Worm (Caenorhabditis elegans): ENCODE measurements around the gene pfk-1.1.
"Not testable (repeated sequence)": the region's sequence is repeated elsewhere in the genome, so short reads cannot be mapped to it uniquely, and the experiment has no call there.

The pfk-1.1 gene

DNA sequence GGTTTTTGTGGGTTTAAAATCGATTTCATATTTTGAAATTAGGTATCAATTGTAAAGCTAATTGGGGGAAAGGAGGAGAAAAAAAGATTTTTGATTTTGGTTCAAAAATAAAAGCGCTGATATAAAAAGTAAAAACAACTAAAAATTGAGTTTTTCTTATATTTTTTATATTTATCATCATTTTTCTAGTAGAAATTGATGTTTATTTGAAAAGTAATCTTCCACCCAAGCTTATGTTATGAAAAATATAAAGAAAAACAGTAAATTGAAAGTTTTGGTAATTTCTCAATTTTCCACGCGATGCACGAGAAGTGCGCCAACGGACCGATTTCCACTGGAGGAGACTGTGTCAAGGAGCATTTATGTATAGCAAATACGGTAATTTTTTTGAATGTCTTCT lies 46.4 kb upstream of the pfk-1.1 start, which contains the start of gene B0410.1:
Gene B0410.1 (plus strand): TSS at position 301 of the 400 bp plus-strand sequence.
- TF ChIP-seq unc-39, dmd-4, elt-1 (tag; optimal IDR thresholded peaks at IDR 0.05): not testable (repeated sequence)

DNA sequence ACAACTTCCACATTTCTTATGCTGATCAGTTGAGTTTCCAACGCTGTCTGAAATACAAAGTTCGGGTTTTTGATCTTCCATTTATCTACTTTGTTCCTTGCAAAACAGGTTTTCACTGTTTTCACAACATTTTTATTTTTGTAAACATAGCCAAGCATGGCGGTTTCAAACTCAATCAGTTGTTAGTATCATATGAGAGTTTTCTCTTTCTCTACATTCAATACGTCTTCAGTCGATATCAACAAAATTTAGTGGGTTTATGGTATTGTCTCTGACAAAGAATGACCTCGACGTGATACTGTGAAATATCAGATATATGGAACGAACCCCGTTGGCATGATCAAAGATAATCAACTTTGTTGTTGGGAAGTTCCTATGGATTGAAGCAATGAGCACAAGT lies 45.0 kb upstream of the pfk-1.1 start:
- no peak for TF ChIP-seq ama-1 (optimal IDR thresholded peaks at IDR 0.05)
- TF ChIP-seq F13H6.1 (tag; optimal IDR thresholded peaks at IDR 0.05): no peak
- peak; percentile 46 for TF ChIP-seq blmp-1 (tag; optimal IDR thresholded peaks at IDR 0.05; ENCODE audit: insufficient read depth)
- TF ChIP-seq C34F6.9 (tag; optimal IDR thresholded peaks at IDR 0.05): no peak
- TF ChIP-seq nhr-25 (tag; optimal IDR thresholded peaks at IDR 0.05): peak; percentile 47
- TF ChIP-seq sma-9 (GFP tag; optimal IDR thresholded peaks at IDR 0.05): peak; percentile 13
- no peak for TF ChIP-seq sma-9 (tag; optimal IDR thresholded peaks at IDR 0.05)
- TF ChIP-seq lin-39 (tag; optimal IDR thresholded peaks at IDR 0.05): no peak
- TF ChIP-seq ZK546.5 (tag; optimal IDR thresholded peaks at IDR 0.05): no peak

DNA sequence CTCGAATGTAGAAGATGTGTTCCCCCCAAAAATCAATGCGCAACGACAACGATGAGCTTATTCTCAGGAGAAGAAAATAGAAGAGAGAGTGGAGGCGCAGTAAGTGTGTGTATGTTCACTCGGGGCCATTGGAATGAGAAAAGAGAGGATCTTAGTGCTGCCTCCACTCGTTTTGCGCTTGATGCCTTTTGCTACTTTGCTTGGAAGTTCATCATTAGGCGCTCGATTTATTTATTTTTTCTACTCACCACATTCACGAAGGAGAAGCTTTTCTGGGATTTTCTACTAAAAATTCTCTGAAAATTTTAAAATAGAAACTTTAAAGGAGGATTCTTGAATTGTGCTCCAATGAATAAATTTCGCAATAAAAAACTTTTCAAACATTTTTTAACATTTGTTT lies 42.4 kb upstream of the pfk-1.1 start, which contains the start of gene F52B10.3:
Gene F52B10.3 (minus strand): TSS at position 101 of the 400 bp plus-strand sequence.
- no peak for TF ChIP-seq ztf-1 (GFP tag; conservative IDR thresholded peaks at IDR 0.05)
- TF ChIP-seq nhr-25 (tag; optimal IDR thresholded peaks at IDR 0.05): no peak
- TF ChIP-seq skn-1 (tag; optimal IDR thresholded peaks at IDR 0.05): no peak
- TF ChIP-seq mdl-1 (tag; optimal IDR thresholded peaks at IDR 0.05): no peak
- no peak for TF ChIP-seq ztf-4 (tag; optimal IDR thresholded peaks at IDR 0.05)
- no peak for TF ChIP-seq egl-27 (tag; optimal IDR thresholded peaks at IDR 0.05)
- TF ChIP-seq unc-55 (GFP tag; optimal IDR thresholded peaks at IDR 0.05): peak; percentile 14
- no peak for TF ChIP-seq nhr-11 (tag; optimal IDR thresholded peaks at IDR 0.05)
- TF ChIP-seq nhr-10 (tag; optimal IDR thresholded peaks at IDR 0.05): no peak

DNA sequence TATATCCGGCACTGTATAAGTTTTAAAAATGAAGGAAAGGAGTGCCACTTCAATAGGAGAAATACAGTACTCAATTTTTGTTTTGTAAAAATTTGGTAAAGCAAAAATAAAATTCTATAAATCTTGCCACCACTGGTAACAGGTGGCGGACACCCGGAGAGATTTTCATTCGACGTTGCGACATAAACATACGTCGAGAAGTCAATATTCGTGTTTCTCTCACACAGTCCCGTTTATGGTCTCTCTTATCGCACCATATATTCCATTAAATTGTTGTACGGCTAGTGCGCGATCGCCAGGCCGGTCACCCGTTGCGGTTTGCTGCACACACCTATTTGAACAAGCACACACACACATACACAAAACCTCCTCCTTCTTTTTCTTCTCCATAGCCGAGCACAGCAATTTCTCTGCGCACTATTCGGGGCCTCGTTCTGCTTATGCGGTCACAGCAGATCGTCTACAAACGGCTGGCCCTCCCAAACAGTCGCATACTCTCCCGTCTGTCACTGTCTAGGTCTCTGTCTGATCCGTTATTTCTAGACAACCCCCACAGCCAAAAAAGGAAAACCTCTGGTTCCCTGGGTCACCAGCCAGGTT lies 39.7 kb upstream of the pfk-1.1 start:
- TF ChIP-seq nhr-23 (tag; optimal IDR thresholded peaks at IDR 0.05) (no peak), mab-5 (tag; optimal IDR thresholded peaks at IDR 0.05) (no peak), sma-9 (GFP tag; optimal IDR thresholded peaks at IDR 0.05) (no peak), sma-9 (tag; optimal IDR thresholded peaks at IDR 0.05) (no peak), ceh-16 (tag; optimal IDR thresholded peaks at IDR 0.05) (no peak), lin-39 (tag; optimal IDR thresholded peaks at IDR 0.05) (no peak), ZK546.5 (tag; optimal IDR thresholded peaks at IDR 0.05) (no peak), R02D3.7 (tag; optimal IDR thresholded peaks at IDR 0.05) (no peak), ztf-1 (GFP tag; conservative IDR thresholded peaks at IDR 0.05) (no peak), elt-3 (tag; optimal IDR thresholded peaks at IDR 0.05) (no peak), blmp-1 (tag; optimal IDR thresholded peaks at IDR 0.05; ENCODE audit: insufficient read depth) (no peak)

DNA sequence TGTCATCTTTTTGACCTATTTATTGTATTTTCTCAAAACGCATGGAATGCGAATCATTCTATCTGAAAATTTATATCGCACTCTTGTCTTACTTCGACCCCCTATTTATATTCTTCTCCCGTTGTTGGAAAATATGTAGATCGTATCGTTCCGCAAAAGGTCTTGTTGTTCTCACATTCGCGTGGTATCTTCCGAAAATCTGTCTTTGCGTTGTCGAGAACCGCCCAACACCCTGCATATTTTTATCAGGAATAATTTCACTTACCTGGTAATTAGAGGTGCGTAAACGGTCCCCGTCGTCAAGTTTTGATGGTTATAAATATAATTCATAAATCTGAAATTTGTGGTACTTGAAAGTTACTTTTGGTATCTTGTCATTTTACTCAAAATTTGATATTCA lies 37.8 kb upstream of the pfk-1.1 start:
- TF ChIP-seq nhr-21 (tag; optimal IDR thresholded peaks at IDR 0.05): no peak

DNA sequence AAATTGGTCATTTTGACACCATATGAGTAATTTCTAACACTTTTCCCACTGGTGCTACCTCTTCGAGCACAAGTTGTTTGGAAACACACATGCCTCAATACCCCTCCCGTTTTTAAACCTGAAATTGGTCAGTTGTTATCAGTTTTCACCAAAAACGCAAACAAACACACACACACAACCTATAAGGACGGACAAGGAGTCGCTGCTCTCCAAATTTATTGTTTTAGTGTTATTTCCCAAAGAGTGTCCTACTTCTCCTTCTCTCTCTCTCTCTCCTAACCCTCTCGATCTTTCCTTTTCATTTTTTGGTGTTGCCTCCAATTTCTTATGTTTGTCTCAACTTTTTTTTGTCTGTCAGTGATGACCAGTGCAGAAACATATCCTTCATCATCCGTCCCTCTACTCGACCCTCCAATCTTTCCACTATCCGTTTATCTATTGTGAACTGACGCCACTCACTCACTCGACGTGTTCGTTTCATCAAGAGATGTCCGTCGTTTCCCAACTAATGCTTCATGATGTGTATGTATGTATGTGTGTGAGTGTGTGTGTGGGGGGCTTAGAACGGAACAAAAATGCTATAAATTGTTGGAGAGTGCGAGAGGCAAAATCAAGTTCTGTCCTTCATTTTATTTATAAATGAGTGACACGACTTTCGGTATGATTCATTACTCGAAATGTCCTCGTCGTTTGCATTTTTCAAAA lies 36.8 kb upstream of the pfk-1.1 start:
- TF ChIP-seq ztf-1 (GFP tag; conservative IDR thresholded peaks at IDR 0.05) (no peak), nhr-11 (tag; optimal IDR thresholded peaks at IDR 0.05) (no peak), fos-1 (tag; optimal IDR thresholded peaks at IDR 0.05) (peak; percentile 19), ama-1 (optimal IDR thresholded peaks at IDR 0.05) (no peak), ceh-16 (tag; optimal IDR thresholded peaks at IDR 0.05) (peak; percentile 16), nhr-25 (tag; optimal IDR thresholded peaks at IDR 0.05) (peak; percentile 18), nhr-23 (tag; optimal IDR thresholded peaks at IDR 0.05) (no peak), unc-55 (GFP tag; optimal IDR thresholded peaks at IDR 0.05) (peak; percentile 34), nhr-21 (tag; optimal IDR thresholded peaks at IDR 0.05) (peak; percentile 5)

DNA sequence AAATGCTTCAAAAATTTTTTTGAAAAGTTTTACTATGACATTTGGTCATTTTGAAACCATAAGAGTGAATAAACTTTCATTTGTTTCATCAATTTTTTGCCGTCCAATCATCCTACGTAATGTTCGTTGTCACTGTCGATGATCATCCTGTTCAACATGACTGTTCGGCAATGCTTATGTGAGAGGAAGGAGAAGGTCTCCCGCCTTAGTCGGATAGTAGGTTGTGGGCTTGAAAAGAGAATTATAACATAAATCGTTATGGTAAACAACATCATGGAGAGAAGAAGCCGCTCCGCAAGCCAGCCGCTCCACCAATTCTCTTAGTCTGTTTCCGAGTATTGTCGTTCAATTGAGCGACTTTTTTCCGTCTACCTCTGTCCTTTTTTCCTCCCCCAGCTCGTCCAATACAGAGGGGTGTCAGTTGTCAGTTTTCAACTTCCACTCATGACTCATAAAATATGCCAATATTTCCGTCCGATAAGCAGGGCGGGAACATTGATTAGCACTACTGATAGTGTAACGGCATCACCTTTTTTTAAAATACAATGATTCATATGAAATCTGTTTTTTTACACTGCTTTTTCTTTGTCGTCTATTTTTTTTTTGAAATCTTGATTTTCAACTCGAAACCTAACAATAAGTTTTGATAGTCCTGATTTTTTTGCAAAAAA lies 34.5 kb upstream of the pfk-1.1 start:
- TF ChIP-seq fos-1 (tag; optimal IDR thresholded peaks at IDR 0.05) (peak; percentile 98), aly-2 (tag; optimal IDR thresholded peaks at IDR 0.05) (no peak)

Data from whole organism, L2 larva.